Worm (Caenorhabditis elegans) whole organism, L3 larva: Measurements from ENCODE around the gene fbxa-29.
"Not testable (repeated sequence)": the region's sequence is repeated elsewhere in the genome, so short reads cannot be mapped to it uniquely, and the experiment has no call there.

Source experiments
- elt-2 ChIP-seq: sonication (generic microtip); optimal IDR thresholded peaks from 2 replicates; lab custom pipeline; 2016; ENCODE audit warnings: missing genetic modification reagents, mild to moderate bottlenecking, missing genetic modification characterization, missing compliant biosample characterization
- mml-1 ChIP-seq: fragments of 150-350 bp; sonication (generic microtip); optimal IDR thresholded peaks from 3 replicates; lab custom pipeline; 2014; ENCODE audit warnings: missing biosample characterization, missing genetic modification characterization
- nhr-28 ChIP-seq: fragments of 150-350 bp; optimal IDR thresholded peaks from 2 replicates; lab custom pipeline; 2014; ENCODE audit warnings: missing biosample characterization, missing genetic modification characterization
- skn-1 ChIP-seq: fragments of 150-350 bp; optimal IDR thresholded peaks from 2 replicates; lab custom pipeline; 2014; ENCODE audit warnings: missing biosample characterization, missing genetic modification characterization

DNA sequence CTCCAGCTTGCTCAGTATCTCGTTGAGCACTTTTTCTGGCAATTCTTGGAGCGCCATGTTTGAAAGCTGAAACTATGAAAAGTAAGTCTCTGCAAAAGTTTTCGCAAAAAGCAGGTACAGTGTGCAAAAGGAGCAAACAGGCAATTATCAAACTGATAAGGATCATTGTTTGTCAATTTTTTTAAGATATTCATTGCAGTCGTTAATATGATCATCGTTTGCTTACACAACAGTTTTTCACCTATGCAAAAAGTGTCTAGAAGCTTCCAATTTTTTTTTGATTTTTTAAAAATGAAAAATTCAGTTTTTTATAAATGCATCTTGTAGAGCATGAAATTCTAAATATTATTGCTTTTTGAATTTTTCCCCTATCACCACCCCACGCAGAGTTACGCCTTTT is 15.1 kb downstream of the fbxa-29 start, which contains the start of gene fbxa-78:
- not testable (repeated sequence) for TF ChIP-seq skn-1 (tag; lab: Kevin White, UChicago); elt-2 (tag; lab: Kevin White, UChicago); mml-1 (tag; lab: Kevin White, UChicago); nhr-28
